Worm (Caenorhabditis elegans) whole organism, early embryonic: ENCODE data around the gene fbxb-82.

Experiments
- B0310.2 ChIP-seq: sonication (generic microtip); optimal IDR thresholded peaks from 2 replicates; lab custom pipeline; 2016; ENCODE audit warnings: mild to moderate bottlenecking, missing genetic modification characterization, missing compliant biosample characterization
- F13C5.2 ChIP-seq: sonication (generic microtip); optimal IDR thresholded peaks from 2 replicates; lab custom pipeline; 2017; ENCODE audit warnings: mild to moderate bottlenecking, missing genetic modification characterization, inconsistent platforms, missing compliant biosample characterization
- aly-1 ChIP-seq: sonication (generic microtip); optimal IDR thresholded peaks from 2 replicates; lab custom pipeline; 2016; ENCODE audit warnings: missing genetic modification characterization, missing compliant biosample characterization
- ama-1 ChIP-seq: fragments of 150-350 bp; optimal IDR thresholded peaks from 2 replicates; lab custom pipeline; 2014
- ceh-13 ChIP-seq: fragments of 200-800 bp; sonication (Bioruptor generic); optimal IDR thresholded peaks from 2 replicates; lab custom pipeline; 2018; ENCODE audit warnings: mild to moderate bottlenecking, missing genetic modification characterization, missing compliant biosample characterization
- ceh-36 ChIP-seq: sonication (generic microtip); optimal IDR thresholded peaks from 2 replicates; lab custom pipeline; 2016; ENCODE audit warnings: missing genetic modification characterization, inconsistent platforms, missing compliant biosample characterization
- ets-7 ChIP-seq: sonication (generic microtip); optimal IDR thresholded peaks from 2 replicates; lab custom pipeline; 2016; ENCODE audit warnings: missing genotype, missing genetic modification characterization, missing compliant biosample characterization
- flt-1 ChIP-seq: fragments of 200-800 bp; sonication (Bioruptor generic); IDR thresholded peaks from 2 replicates; pipeline ENCODE4 v1.3.6; 2022; ENCODE audit warnings: missing genetic modification characterization, missing compliant biosample characterization
- hmbx-1 ChIP-seq: sonication (generic microtip); optimal IDR thresholded peaks from 2 replicates; lab custom pipeline; 2016; ENCODE audit warnings: mild to moderate bottlenecking, missing genetic modification characterization, missing compliant biosample characterization
- hmg-4 ChIP-seq: fragments of 200-800 bp; sonication (Bioruptor generic); optimal IDR thresholded peaks from 2 replicates; lab custom pipeline; 2018; ENCODE audit warnings: mild to moderate bottlenecking, missing genetic modification characterization, missing compliant biosample characterization
- hnd-1 ChIP-seq: sonication (generic microtip); optimal IDR thresholded peaks from 2 replicates; lab custom pipeline; 2016; ENCODE audit warnings: missing genetic modification characterization, missing compliant biosample characterization
- pes-1 ChIP-seq: fragments of 200-800 bp; sonication (Bioruptor generic); IDR thresholded peaks from 2 replicates; pipeline ENCODE4 v1.3.6; 2022; ENCODE audit warnings: missing genetic modification reagents, missing genetic modification characterization, missing compliant biosample characterization
- scrt-1 ChIP-seq: fragments of 200-800 bp; sonication (Bioruptor generic); IDR thresholded peaks from 2 replicates; pipeline ENCODE4 v1.3.6; 2022; ENCODE audit warnings: missing genetic modification characterization, missing compliant biosample characterization
- sea-1 ChIP-seq: fragments of 200-800 bp; sonication (Bioruptor generic); conservative IDR thresholded peaks from 2 replicates; pipeline ENCODE4 v1.3.6; 2022; ENCODE audit warnings: missing genetic modification characterization, missing compliant biosample characterization
- tbx-11 ChIP-seq: fragments of 200-800 bp; sonication (Bioruptor generic); IDR thresholded peaks from 2 replicates; pipeline ENCODE4 v1.3.6; 2022; ENCODE audit warnings: missing genetic modification characterization, missing compliant biosample characterization
- tbx-37 ChIP-seq: fragments of 200-800 bp; sonication (Bioruptor generic); conservative IDR thresholded peaks from 2 replicates; pipeline ENCODE4 v1.3.6; 2022; ENCODE audit warnings: missing genetic modification reagents, missing genetic modification characterization, missing compliant biosample characterization
- tra-4 ChIP-seq: sonication (generic microtip); optimal IDR thresholded peaks from 2 replicates; lab custom pipeline; 2017; ENCODE audit warnings: missing genetic modification characterization, missing compliant biosample characterization

fbxb-82 gene

DNA sequence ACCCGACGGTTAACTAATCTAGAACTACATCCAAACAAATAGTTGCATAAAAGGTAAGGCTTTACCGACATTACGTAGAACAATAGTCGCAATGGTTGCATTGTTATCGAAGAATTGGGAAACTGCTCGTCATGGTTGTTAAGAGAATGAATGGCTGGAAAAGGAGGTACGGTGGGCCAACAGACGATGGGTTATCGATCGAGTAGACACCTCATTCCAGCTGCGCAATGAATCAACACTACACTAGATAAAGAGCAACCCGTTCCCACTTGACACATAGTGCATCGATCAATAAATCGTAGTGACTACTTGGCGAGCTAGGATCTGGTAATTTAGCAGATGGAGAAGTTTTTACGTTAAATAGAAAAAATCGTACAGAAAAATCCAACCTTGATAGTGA is 2.1 kb upstream of the fbxb-82 start, which contains the start of the genes T17A3.12 and fbxb-83:
Gene T17A3.12 (minus strand): TSS at position 101 of the 400 bp plus-strand sequence.
Gene fbxb-83 (minus strand): TSS at position 134 of the 400 bp plus-strand sequence.
- no peak for TF ChIP-seq ets-7 (tag; lab: Kevin White, UChicago)
- no peak for TF ChIP-seq tra-4 (tag; lab: Kevin White, UChicago)
- TF ChIP-seq F13C5.2, result no peak
- TF ChIP-seq tbx-37 (GFP tag; lab: Robert Waterston, UW), result no peak
- no peak for TF ChIP-seq pes-1 (GFP tag; lab: Robert Waterston, UW)
- no peak for TF ChIP-seq aly-1 (tag; lab: Kevin White, UChicago)
- TF ChIP-seq ceh-36 (tag; lab: Kevin White, UChicago), result no peak
- no peak for TF ChIP-seq hnd-1 (tag; lab: Kevin White, UChicago)
- TF ChIP-seq ceh-13 (GFP tag; lab: Kevin White, UChicago), result no peak
- no peak for TF ChIP-seq tbx-11 (GFP tag; lab: Robert Waterston, UW)
- no peak for TF ChIP-seq hmbx-1 (tag; lab: Kevin White, UChicago)
- no peak for TF ChIP-seq hmg-4 (GFP tag; lab: Kevin White, UChicago)

DNA sequence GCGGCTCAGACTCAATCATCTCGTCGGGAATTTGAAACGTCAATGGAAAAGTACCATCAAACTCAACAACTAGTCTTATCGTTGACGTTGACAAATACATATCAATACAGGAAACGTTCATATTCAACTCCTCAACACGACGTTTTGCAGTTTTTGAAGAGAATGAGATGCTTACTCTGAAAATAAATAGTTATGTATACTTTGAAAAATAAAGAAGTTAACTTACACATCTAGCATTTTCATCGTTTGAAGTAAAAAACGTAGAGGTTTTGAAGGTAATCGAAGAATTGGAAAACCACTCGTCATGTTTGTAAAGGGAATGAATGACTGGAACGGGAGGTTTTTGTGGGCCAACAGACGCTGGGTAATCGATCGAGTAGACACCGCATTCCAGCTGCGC is 2.1 kb downstream of the fbxb-82 start, which contains the start of gene fbxb-81:
Gene fbxb-81 (minus strand): TSS at position 314 of the 400 bp plus-strand sequence.
- TF ChIP-seq flt-1 (GFP tag; lab: Robert Waterston, UW) (no peak), F13C5.2 (no peak), ama-1 (lab: Kevin White, UChicago) (no peak), sea-1 (GFP tag; lab: Robert Waterston, UW) (no peak), pes-1 (GFP tag; lab: Robert Waterston, UW) (no peak), ceh-36 (tag; lab: Kevin White, UChicago) (no peak), hmg-4 (GFP tag; lab: Kevin White, UChicago) (no peak), tbx-37 (GFP tag; lab: Robert Waterston, UW) (no peak), hnd-1 (tag; lab: Kevin White, UChicago) (no peak), scrt-1 (GFP tag; lab: Robert Waterston, UW) (no peak), ceh-13 (GFP tag; lab: Kevin White, UChicago) (no peak), tra-4 (tag; lab: Kevin White, UChicago) (no peak), aly-1 (tag; lab: Kevin White, UChicago) (no peak), ets-7 (tag; lab: Kevin White, UChicago) (no peak), hmbx-1 (tag; lab: Kevin White, UChicago) (no peak), B0310.2 (tag; lab: Kevin White, UChicago) (no peak), tbx-11 (GFP tag; lab: Robert Waterston, UW) (no peak)

DNA sequence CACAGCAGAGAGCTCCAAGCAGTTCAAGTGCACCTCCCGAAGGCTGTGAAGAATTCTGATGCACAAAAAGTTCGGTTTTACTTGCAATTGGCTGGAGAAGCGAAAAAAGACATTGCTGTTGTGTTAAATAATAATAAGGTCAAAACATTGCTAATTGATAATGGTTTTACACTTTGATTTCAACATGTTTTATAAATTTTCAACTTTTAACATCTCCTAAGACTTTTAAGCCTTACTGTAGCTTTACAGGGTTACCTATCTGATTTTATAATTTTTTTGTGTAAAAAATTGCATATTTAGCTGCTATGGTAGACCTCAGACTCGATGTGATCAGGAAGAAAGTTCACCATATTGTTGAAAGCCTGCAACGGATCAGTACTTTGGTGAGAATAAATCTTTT is 8.8 kb downstream of the fbxb-82 start, which contains the start of gene pals-25:
Gene pals-25 (plus strand): TSS at position 301 of the 400 bp plus-strand sequence.
- TF ChIP-seq hnd-1 (tag; lab: Kevin White, UChicago) (no peak), hmbx-1 (tag; lab: Kevin White, UChicago) (no peak), ceh-36 (tag; lab: Kevin White, UChicago) (no peak), ets-7 (tag; lab: Kevin White, UChicago) (no peak), F13C5.2 (no peak), tbx-37 (GFP tag; lab: Robert Waterston, UW) (no peak), scrt-1 (GFP tag; lab: Robert Waterston, UW) (no peak), aly-1 (tag; lab: Kevin White, UChicago) (no peak), B0310.2 (tag; lab: Kevin White, UChicago) (no peak), pes-1 (GFP tag; lab: Robert Waterston, UW) (no peak), flt-1 (GFP tag; lab: Robert Waterston, UW) (no peak), tra-4 (tag; lab: Kevin White, UChicago) (no peak), ceh-13 (GFP tag; lab: Kevin White, UChicago) (no peak), tbx-11 (GFP tag; lab: Robert Waterston, UW) (no peak), ama-1 (lab: Kevin White, UChicago) (no peak), hmg-4 (GFP tag; lab: Kevin White, UChicago) (no peak), sea-1 (GFP tag; lab: Robert Waterston, UW) (no peak)

DNA sequence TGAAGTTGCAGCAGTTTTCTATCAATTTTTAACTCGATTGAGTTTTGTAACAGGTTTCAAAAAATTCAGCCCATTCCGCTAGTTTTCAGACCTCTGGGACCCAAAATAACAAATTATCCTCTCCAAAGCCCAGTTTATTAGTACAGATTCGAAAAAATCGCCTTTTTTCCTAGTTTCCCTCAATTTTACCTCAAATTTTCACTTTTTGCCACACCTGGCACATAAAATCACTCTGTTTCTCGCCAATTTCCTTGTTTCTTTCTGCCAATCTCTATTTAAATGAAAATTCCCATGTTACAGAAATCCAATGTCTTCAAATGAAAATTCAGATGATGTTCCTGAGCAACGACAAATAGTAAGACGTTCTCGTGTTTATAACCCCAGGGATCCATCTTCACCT is 10.9 kb downstream of the fbxb-82 start, which contains the start of gene pals-22:
Gene pals-22 (plus strand): TSS at position 301 of the 400 bp plus-strand sequence.
- TF ChIP-seq tbx-37 (GFP tag; lab: Robert Waterston, UW) (no peak), aly-1 (tag; lab: Kevin White, UChicago) (no peak), tbx-11 (GFP tag; lab: Robert Waterston, UW) (no peak), ama-1 (lab: Kevin White, UChicago) (no peak), sea-1 (GFP tag; lab: Robert Waterston, UW) (no peak), ceh-13 (GFP tag; lab: Kevin White, UChicago) (no peak), F13C5.2 (no peak)

DNA sequence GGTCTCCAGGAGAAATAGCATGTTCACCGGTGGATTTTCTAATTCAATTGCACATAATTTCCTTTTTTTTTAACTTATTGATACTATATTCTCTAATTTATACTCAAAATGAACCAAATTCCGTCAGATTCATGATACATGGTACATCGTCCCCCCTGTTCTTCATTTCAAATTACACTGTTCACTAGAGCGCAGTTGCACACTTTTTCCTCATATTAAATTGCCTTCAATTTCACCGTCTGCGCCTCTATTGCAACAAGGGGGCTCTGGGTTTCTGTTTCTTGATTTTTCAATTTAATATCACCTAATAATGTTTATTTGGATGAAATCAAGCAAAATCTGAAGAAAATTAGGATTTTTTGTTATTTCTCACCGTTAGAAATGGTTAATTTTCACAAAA is 11.4 kb downstream of the fbxb-82 start:
- TF ChIP-seq tbx-37 (GFP tag; lab: Robert Waterston, UW) (no peak), hnd-1 (tag; lab: Kevin White, UChicago) (no peak), ets-7 (tag; lab: Kevin White, UChicago) (no peak), ceh-13 (GFP tag; lab: Kevin White, UChicago) (no peak), hmbx-1 (tag; lab: Kevin White, UChicago) (no peak), F13C5.2 (peak; percentile 31), aly-1 (tag; lab: Kevin White, UChicago) (no peak)

DNA sequence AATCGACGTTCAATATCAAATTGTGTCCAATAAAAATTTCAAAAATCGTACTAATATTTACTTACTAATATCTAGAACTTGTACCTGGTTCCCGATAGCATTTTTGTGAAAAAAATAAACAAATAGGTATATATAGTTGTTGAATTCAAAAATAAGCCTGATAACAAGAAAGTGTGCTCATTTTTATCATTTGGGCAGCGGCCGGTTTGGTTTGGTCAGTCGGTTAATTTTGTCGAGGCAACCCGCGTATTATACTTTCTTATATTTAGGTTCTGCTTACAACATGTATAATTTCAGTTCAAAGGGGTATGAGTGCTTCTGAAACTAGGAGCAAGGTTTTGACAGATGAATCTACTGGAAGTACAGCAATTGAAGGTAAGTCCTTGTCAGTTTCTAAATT is 12.4 kb downstream of the fbxb-82 start, which contains the start of the genes nhr-280 and C29F9.2:
Gene nhr-280 (minus strand): TSS at position 101 of the 400 bp plus-strand sequence.
Gene C29F9.2 (plus strand): TSS at position 298 of the 400 bp plus-strand sequence.
- TF ChIP-seq B0310.2 (tag; lab: Kevin White, UChicago) (no peak), flt-1 (GFP tag; lab: Robert Waterston, UW) (no peak), hnd-1 (tag; lab: Kevin White, UChicago) (no peak), pes-1 (GFP tag; lab: Robert Waterston, UW) (no peak), ceh-13 (GFP tag; lab: Kevin White, UChicago) (no peak), ama-1 (lab: Kevin White, UChicago) (no peak), hmg-4 (GFP tag; lab: Kevin White, UChicago) (no peak), tbx-11 (GFP tag; lab: Robert Waterston, UW) (no peak)
